Fruit fly (Drosophila melanogaster) Kc167 (cell line): ENCODE data around the gene CG34316.

ENCODE experiments used
- Myc ChIP-seq: fragments of >200 bp; optimal IDR thresholded peaks from 2 replicates; lab custom pipeline; 2017; ENCODE audit warnings: missing external identifiers
- Sin3A ChIP-seq: fragments of >200 bp; optimal IDR thresholded peaks from 2 replicates; lab custom pipeline; 2018; ENCODE audit warnings: missing external identifiers
- h ChIP-seq: fragments of >200 bp; optimal IDR thresholded peaks from 3 replicates; lab custom pipeline; 2018; ENCODE audit warnings: missing external identifiers
- insv ChIP-seq: fragments of >200 bp; optimal IDR thresholded peaks from 3 replicates; lab custom pipeline; 2018; ENCODE audit warnings: missing external identifiers
- psq ChIP-seq: fragments of >200 bp; optimal IDR thresholded peaks from 2 replicates; lab custom pipeline; 2017; ENCODE audit warnings: missing external identifiers
- ttk ChIP-seq: sonication (Bioruptor generic); optimal IDR thresholded peaks from 2 replicates; lab custom pipeline; 2017; ENCODE audit warnings: missing external identifiers

CG34316 gene

DNA sequence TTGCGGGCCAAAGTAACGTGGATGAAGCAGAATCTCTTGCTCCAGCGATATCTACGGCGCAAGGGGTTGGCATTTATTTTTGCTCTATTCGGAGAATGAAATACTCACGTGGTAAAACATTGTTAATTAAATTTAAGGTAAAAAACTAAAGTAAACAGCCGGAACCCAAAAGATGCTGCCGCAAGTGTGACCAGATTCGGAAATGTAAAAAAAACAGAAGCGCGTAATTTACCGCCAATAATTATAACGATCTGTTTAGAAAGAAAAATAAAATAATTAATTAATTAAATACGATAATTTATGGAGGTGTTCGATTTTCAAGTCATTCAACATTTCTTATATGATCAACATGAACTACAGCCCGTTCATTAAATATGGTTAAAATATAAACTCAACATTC is 7.4 kb upstream of the CG34316 start, which contains the start of gene Polr2G:
Gene Polr2G (minus strand): TSS at position 208 of the 400 bp plus-strand sequence.
- no peak for TF ChIP-seq Myc (lab: Kevin White, UChicago)
- TF ChIP-seq ttk = no peak
- TF ChIP-seq Sin3A (lab: Kevin White, UChicago) = no peak
- TF ChIP-seq h (lab: Kevin White, UChicago) = no peak
- no peak for TF ChIP-seq psq (lab: Kevin White, UChicago)
- TF ChIP-seq insv (lab: Kevin White, UChicago) = no peak

DNA sequence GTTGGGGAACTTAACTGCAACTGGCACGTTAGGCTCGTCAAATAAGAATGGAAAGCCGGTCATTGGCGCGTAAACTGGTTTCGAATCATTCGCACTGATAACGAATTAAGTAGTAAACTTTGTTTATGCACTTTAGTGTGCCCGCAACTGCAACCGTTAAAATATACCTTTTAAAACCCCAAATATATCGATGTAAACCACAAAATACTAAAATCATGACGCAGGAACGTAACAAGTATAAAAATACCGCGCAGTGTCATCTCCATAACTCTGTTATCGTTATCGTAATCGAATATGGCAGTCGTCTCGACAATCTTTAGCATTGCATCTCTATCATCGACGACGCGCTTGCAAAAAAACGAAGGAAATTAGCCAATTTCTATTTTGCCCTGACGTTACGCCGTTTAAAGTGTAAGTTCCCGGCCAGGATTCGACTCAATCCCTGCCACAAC is 5.1 kb upstream of the CG34316 start, which contains the start of the genes CG31344 and Caf1-55:
Gene CG31344 (minus strand): TSS at position 51 of the 452 bp plus-strand sequence.
Gene Caf1-55 (plus strand): TSS at position 298 of the 452 bp plus-strand sequence.
- TF ChIP-seq Sin3A (lab: Kevin White, UChicago) (no peak), Myc (lab: Kevin White, UChicago) (no peak), ttk (no peak), psq (lab: Kevin White, UChicago) (no peak), h (lab: Kevin White, UChicago) (no peak), insv (lab: Kevin White, UChicago) (no peak)

DNA sequence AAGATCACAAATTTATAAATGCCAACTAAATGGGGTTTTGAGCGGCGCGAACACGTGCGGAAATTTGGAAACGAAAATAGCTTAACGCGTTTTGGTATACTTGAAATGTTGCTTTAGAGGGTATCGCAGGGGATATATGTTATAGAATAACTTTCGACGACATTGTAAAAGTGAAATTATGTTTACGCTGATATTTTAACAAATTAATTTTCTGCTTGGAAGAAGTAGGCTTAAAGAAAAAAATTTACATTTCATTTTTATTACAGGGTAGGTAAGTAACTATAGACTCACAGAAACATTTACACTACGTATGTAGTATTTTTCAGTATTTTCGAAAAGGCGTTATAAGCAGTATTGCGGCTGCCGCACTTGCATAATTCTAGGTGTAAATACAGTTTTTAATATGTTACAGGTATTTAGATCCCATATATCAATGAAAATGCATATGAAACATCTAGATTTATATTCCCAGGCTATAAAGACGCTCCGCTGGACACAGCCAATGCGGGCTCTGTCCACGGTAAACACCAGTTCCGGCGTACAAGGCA is 982 bp upstream of the CG34316 start, which contains the start of the genes Art3 and mRpS10:
Gene Art3 (minus strand): TSS at position 80 of the 548 bp plus-strand sequence.
Gene mRpS10 (plus strand): TSS at position 337 of the 548 bp plus-strand sequence.
- no peak for TF ChIP-seq insv (lab: Kevin White, UChicago)
- no peak for TF ChIP-seq Myc (lab: Kevin White, UChicago)
- TF ChIP-seq psq (lab: Kevin White, UChicago) = no peak
- TF ChIP-seq Sin3A (lab: Kevin White, UChicago) = no peak
- TF ChIP-seq ttk = no peak
- TF ChIP-seq h (lab: Kevin White, UChicago) = no peak

DNA sequence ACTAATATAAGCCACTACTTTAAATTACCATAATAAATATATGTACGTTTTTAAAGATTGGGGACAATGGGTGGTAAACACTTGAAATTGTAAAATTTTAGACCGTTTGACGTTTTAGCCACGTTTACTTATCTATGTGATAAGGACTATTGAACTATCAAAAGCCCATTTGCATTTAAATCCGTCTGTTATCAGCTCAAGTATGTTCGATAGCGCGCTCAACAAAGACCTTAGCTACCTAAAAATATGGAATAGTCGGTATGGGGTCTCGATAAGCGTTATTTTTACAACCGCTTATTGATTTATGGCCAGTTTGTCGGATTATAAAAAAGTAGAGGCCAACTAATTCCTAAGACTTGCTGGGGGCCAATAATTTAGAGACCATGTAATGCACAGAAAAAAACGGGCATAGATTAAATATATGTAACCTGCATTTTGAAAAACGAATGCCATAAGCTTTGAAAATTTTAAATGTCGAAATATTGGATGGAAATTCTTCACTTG is 1.3 kb downstream of the CG34316 start:
- TF ChIP-seq insv (lab: Kevin White, UChicago) (no peak), h (lab: Kevin White, UChicago) (no peak), psq (lab: Kevin White, UChicago) (no peak), Sin3A (lab: Kevin White, UChicago) (no peak), Myc (lab: Kevin White, UChicago) (no peak), ttk (no peak)

DNA sequence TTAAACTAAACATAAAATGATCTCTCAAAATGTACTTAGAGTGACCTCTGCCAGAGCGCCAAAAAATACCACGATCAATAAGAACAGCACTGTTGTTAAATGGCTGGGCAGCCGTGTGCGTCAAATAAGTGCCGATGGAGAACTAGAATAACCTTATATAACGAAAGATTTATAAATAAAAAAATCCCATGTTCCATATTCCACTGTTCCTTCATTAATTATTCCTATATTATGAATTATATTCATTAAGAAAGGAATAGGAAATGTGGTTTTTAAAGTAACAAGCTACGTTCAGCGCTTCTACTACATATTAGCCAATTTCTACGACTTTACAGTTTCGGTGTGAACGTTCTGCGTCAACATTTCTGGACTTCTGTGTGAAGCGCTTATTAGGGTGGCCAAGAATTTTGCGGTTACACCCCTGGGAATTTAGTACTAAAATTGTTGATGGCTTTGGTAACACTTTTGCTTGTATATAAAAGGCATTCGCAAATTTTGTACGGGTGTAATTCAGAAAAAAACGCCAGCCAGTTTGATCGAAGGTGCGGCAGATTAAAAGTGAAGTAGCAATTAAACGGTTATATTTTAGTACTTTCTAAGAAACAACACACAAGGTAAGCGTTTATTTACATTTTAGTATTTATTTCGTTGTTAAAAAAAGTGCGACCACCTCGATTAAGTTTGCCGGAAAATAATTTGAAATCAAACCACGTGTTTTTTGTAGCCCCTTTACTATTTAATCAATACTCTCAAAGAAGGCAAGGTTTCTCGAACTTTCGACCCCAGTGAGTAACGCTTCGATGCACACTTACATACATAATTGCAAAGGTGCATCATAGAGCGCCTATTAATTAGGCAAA is 12.0 kb downstream of the CG34316 start, which contains the start of the genes tefu and Hsc70-4:
Gene tefu (minus strand): TSS at position 51 of the 860 bp plus-strand sequence.
Gene Hsc70-4 (plus strand): TSS at position 502 of the 860 bp plus-strand sequence.
- TF ChIP-seq Myc (lab: Kevin White, UChicago) (no peak), Sin3A (lab: Kevin White, UChicago) (no peak), h (lab: Kevin White, UChicago) (no peak), ttk (no peak), psq (lab: Kevin White, UChicago) (no peak), insv (lab: Kevin White, UChicago) (no peak)

DNA sequence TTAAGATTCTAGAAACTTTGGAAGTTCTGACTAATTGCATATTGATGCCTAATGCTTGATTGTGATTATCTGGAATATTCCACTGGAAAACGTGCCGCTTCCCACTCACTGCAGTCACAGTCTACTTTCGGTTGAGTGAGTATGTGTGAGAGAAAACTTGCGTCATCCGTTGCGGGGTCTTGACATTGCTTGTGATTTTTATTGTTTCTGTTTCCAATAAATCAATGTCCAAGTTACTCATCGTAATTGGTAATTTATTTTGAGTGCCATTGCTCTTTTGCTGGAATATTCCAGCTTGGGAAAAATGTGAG is 12.6 kb downstream of the CG34316 start:
- no peak for TF ChIP-seq h (lab: Kevin White, UChicago)
- no peak for TF ChIP-seq ttk
- TF ChIP-seq insv (lab: Kevin White, UChicago) = no peak
- TF ChIP-seq Myc (lab: Kevin White, UChicago) = no peak
- no peak for TF ChIP-seq Sin3A (lab: Kevin White, UChicago)
- no peak for TF ChIP-seq psq (lab: Kevin White, UChicago)

DNA sequence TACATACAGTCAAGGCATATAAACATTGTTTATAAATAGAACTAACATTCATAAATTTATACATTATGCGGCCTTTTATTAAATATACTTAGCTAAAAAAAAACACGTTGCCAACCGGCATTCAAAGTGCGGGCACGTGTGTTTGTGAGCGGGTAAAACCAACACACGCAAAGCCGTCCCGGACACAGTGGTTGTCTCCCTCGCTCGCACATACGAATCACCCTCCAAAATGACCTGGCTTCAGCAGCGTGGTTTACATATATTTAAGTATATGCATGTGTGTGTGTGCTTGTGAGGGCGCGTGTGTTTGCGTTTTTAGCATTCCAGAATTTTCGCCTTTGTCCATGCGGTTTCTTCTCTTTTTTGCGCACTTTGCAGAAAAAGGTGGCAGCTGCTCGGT is 13.1 kb downstream of the CG34316 start:
- TF ChIP-seq h (lab: Kevin White, UChicago) (no peak), insv (lab: Kevin White, UChicago) (no peak), Sin3A (lab: Kevin White, UChicago) (no peak), Myc (lab: Kevin White, UChicago) (no peak), ttk (no peak), psq (lab: Kevin White, UChicago) (no peak)

DNA sequence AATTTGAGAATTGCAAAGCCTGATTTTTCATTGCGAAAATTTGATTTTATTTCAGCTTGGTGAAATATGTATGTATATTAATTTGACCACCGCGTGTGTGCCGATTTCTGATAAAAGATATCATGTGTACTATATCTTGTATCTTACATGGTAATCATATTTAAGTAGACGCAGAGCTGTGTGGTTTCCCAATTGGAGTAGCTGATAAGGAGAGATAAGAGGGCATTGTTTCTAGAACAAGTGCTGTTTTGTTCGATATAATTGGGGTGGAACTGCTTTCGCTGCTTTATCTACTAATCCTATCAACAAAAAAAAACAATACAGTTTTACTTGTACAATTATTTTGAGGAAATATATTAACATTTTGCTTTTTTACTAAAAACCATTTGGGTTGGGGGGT is 16.2 kb downstream of the CG34316 start:
- TF ChIP-seq h (lab: Kevin White, UChicago) (no peak), insv (lab: Kevin White, UChicago) (no peak), psq (lab: Kevin White, UChicago) (no peak), Sin3A (lab: Kevin White, UChicago) (no peak), ttk (no peak), Myc (lab: Kevin White, UChicago) (no peak)

DNA sequence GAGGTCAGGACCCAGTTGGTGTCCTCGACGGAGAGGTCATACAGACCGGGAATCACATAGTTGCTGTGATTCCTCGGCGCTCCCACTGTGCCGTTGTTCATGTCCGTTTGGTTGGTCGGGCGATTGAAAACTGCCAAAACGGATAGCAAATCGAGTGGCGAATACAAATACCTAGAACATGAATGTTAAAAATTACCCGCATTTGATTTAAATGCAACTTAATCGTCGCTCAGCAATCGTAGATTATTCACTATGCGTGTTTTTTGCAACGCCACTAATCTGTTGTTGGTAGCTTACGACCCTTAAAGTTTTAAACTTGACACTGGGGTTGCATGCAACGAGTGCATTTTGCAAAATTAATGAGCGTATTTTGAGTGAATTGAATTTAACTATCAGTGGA is 18.7 kb downstream of the CG34316 start, which contains the start of gene Amt:
Gene Amt (minus strand): TSS at position 101 of the 400 bp plus-strand sequence.
- TF ChIP-seq insv (lab: Kevin White, UChicago) (no peak), psq (lab: Kevin White, UChicago) (no peak), Myc (lab: Kevin White, UChicago) (no peak), ttk (no peak)

DNA sequence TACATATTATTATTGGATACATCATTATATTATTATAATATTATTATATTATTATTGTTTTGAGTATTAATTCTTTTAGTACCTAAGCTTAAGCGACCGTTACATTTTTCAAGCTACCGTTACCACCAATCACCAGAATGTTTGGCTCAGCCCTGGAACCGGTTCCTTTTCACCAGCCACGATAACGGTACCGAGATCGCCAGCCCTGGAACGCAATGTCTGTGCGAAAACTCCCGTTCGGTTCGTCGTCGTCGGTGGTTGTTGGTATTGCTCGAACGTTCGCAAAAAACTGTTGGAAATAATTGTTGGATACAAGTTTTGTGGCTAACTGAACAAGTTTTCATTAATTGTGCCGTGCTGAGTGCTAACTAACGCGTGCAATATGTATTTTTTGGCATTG is 19.4 kb downstream of the CG34316 start, which contains the start of gene CG42404:
Gene CG42404 (plus strand): TSS at position 360 of the 400 bp plus-strand sequence.
- TF ChIP-seq insv (lab: Kevin White, UChicago) (no peak), Sin3A (lab: Kevin White, UChicago) (no peak), ttk (no peak), h (lab: Kevin White, UChicago) (no peak), psq (lab: Kevin White, UChicago) (no peak), Myc (lab: Kevin White, UChicago) (no peak)

DNA sequence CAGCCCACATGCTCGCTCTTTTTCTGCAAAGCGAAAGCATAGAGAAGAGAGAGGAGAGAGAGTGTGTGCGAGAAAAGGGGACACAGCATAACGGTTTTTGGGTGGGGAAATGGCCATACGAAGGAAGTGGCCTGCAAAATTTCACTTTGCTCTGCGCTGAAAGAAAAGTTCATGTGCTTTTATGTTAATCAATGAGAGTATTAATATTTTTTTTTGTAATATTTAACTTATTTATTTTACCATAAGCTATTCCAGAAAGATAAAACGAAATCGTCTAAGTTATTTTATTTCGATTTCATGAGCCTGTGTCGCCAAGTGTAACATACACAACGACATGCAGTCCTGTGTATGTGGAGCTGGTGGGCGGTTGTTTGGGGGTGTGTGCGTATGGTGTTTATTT is 20.1 kb downstream of the CG34316 start:
- TF ChIP-seq psq (lab: Kevin White, UChicago) = no peak
- no peak for TF ChIP-seq h (lab: Kevin White, UChicago)
- no peak for TF ChIP-seq Myc (lab: Kevin White, UChicago)
- no peak for TF ChIP-seq ttk
- TF ChIP-seq Sin3A (lab: Kevin White, UChicago) = no peak
- TF ChIP-seq insv (lab: Kevin White, UChicago) = no peak
